Fruit fly (Drosophila melanogaster) Kc167 (cell line): ENCODE results near the gene CG6420.

ENCODE experiments used
- Myc ChIP-seq: fragments of >200 bp; optimal IDR thresholded peaks from 2 replicates; lab custom pipeline; 2017; ENCODE audit warnings: missing external identifiers
- Sin3A ChIP-seq: fragments of >200 bp; optimal IDR thresholded peaks from 2 replicates; lab custom pipeline; 2018; ENCODE audit warnings: missing external identifiers
- h ChIP-seq: fragments of >200 bp; optimal IDR thresholded peaks from 3 replicates; lab custom pipeline; 2018; ENCODE audit warnings: missing external identifiers
- insv ChIP-seq: fragments of >200 bp; optimal IDR thresholded peaks from 3 replicates; lab custom pipeline; 2018; ENCODE audit warnings: missing external identifiers
- psq ChIP-seq: fragments of >200 bp; optimal IDR thresholded peaks from 2 replicates; lab custom pipeline; 2017; ENCODE audit warnings: missing external identifiers
- ttk ChIP-seq: sonication (Bioruptor generic); optimal IDR thresholded peaks from 2 replicates; lab custom pipeline; 2017; ENCODE audit warnings: missing external identifiers

CG6420 gene

DNA sequence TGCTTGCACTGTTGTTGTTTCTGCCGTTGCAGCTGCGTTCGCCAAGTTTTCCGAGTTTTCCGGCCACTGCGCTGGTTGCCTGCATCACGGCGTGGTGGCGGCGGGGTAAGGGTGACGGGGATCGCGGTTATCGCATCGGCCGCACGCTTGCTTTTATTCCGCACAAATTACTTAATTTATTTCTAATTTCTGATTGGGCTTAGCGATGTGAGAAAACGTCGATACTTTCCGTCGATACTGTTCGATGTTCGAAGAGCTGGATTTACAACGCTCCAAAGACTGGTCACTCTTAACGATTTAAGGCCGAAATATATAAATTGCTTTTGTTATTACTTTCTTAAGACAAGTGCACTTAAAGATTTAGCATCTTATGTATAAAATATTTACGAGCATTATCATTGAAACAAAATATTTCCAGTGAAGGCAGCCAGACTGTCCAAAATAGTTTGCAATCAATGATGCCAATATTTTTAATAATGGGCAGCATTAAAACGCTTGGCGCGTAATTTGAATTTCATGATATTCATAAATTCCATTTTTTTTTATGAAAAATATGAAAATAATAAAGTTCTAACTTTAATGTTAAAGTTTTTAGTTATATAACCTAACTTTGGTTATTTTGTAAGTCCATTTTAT lies at the start of gene CG6420:
Gene CG6420 (minus strand): TSS at position 240 of the 636 bp plus-strand sequence.
- no peak for TF ChIP-seq psq (lab: Kevin White, UChicago)
- no peak for TF ChIP-seq Myc (lab: Kevin White, UChicago)
- no peak for TF ChIP-seq h (lab: Kevin White, UChicago)
- no peak for TF ChIP-seq insv (lab: Kevin White, UChicago)
- no peak for TF ChIP-seq Sin3A (lab: Kevin White, UChicago)
- TF ChIP-seq ttk (lab: Kevin White, UChicago): no peak

DNA sequence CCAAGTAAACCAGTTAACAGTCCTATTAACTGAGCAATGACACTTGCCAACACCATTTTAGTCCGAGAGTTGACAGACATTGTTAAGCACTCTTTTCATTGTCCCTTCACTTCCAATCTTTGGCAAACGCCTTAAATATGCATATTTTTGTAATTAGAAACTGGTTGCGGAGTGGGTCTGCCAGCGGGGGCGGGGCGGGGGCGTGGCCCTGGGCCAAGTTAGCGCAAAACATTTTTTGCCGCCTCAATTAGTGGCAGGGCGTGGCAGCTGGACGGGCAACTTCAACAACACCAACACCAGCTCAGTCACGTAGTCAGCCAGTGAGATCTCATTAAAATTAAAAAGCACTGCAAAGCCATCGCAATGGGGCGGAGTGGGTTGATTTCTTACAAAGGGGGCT lies 36.7 kb upstream of the CG6420 start:
- TF ChIP-seq Myc (lab: Kevin White, UChicago): no peak
- TF ChIP-seq Sin3A (lab: Kevin White, UChicago): no peak
- TF ChIP-seq h (lab: Kevin White, UChicago): no peak
- TF ChIP-seq ttk (lab: Kevin White, UChicago): no peak
- no peak for TF ChIP-seq insv (lab: Kevin White, UChicago)
- no peak for TF ChIP-seq psq (lab: Kevin White, UChicago)

DNA sequence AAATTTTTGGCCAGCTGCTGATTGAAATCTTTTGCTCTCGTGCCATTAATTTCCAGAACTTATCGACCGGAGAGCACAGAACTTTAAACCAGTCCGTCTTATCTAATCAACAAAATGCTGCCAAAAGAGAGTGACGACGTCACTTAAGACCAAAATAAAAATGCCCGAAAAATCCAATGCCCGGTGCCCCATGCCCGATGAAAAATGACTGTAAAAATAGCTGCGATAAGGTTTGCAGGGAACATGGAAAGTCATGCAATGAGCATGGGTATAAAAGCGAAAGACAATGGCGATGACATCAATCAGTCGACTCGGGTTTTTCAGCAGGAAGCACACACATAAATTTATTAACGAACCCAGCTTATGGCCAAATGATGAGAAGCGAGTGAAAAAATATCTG lies 12.3 kb upstream of the CG6420 start, which contains the start of gene CG14247:
Gene CG14247 (plus strand): TSS at position 301 of the 400 bp plus-strand sequence.
- TF ChIP-seq Myc (lab: Kevin White, UChicago) (no peak), Sin3A (lab: Kevin White, UChicago) (no peak), insv (lab: Kevin White, UChicago) (no peak), ttk (lab: Kevin White, UChicago) (no peak), h (lab: Kevin White, UChicago) (no peak), psq (lab: Kevin White, UChicago) (no peak)

DNA sequence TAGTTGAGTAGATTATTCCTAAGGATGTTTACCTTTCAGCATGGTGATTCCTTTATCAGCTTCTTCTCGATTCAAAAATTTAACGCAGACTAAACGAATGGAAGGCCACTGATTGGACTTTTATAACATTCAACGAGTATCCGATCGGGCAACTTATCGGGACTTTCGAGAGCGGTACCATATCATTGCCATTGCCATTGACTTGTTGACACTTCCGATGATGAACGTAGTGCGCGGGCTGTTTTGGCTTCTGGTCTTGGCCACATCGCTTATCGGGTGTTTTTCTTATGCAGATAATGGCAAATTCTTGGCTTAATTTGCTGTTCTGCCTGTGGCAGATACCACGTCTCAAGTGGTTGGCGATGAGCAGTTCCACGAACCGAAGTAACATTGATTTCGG lies 11.2 kb upstream of the CG6420 start, which contains the start of gene CG6403:
Gene CG6403 (minus strand): TSS at position 101 of the 400 bp plus-strand sequence.
- TF ChIP-seq Sin3A (lab: Kevin White, UChicago) (no peak), insv (lab: Kevin White, UChicago) (no peak), ttk (lab: Kevin White, UChicago) (no peak), Myc (lab: Kevin White, UChicago) (no peak)

DNA sequence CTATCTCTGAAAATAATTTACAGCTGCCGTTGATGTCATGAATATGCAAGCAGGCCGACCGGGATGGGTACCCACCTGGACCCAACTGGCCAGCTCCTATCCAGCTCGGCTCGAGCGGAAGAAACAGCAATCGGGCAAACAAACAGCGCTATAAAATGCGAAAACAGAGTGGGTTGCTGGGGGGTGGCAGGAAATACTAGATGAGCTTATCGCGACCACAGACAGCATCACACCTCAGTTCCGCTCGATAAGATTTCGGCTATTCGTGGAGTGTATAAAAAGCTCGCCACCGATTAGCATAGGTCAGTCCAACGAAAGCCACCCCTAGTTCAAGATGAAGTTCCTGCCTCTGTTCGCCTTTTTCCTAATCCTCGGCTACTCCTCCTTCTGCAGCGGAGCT lies 3.4 kb upstream of the CG6420 start, which contains the start of gene CG14245:
Gene CG14245 (plus strand): TSS at position 301 of the 400 bp plus-strand sequence.
- TF ChIP-seq h (lab: Kevin White, UChicago) (no peak), ttk (lab: Kevin White, UChicago) (no peak), Myc (lab: Kevin White, UChicago) (no peak), Sin3A (lab: Kevin White, UChicago) (no peak), insv (lab: Kevin White, UChicago) (no peak), psq (lab: Kevin White, UChicago) (no peak)

DNA sequence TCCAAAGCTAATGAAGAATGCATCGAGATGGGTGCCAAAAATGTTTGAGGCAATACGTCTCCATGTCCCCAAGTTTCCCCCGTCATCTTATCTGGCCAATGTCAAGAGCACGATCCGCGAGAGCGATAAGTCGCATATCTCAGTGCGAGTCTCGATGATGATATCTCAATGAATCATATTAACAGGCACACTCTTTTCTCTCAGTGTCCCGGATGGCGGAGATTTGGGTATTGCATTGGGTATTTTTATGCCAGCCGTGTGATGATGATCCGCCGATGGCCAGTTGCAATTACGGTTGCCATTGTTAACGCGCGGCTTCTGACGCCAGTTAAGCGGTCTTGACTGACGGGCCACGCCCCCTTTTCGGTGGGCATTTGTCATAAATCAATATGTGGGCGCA lies 2.0 kb upstream of the CG6420 start, which contains the start of gene CG14246:
Gene CG14246 (plus strand): TSS at position 301 of the 400 bp plus-strand sequence.
- TF ChIP-seq ttk (lab: Kevin White, UChicago) (no peak), Sin3A (lab: Kevin White, UChicago) (no peak)

DNA sequence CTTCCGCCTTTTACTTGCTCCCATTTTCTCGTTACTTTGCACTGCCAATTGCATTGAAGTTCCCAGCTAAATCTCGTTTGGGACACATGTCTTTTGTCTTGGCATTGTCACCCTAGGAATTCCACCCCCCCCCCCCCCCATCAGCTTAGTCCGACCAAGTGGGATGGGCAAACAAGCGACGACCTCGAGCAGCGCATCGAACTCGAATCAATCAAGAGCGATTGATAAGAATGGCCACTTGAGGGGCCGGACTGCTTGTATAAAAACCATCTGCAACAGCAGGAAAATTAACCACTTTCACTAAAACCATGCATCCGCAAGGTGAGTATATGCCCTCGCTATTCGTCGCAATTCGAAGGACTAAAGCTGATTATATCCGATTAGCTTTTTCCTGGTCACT lies 817 bp upstream of the CG6420 start, which contains the start of gene CG14244:
Gene CG14244 (plus strand): TSS at position 301 of the 400 bp plus-strand sequence.
- no peak for TF ChIP-seq psq (lab: Kevin White, UChicago)
- TF ChIP-seq ttk (lab: Kevin White, UChicago): no peak
- TF ChIP-seq Myc (lab: Kevin White, UChicago): no peak
- TF ChIP-seq h (lab: Kevin White, UChicago): no peak
- TF ChIP-seq Sin3A (lab: Kevin White, UChicago): no peak
- TF ChIP-seq insv (lab: Kevin White, UChicago): no peak

DNA sequence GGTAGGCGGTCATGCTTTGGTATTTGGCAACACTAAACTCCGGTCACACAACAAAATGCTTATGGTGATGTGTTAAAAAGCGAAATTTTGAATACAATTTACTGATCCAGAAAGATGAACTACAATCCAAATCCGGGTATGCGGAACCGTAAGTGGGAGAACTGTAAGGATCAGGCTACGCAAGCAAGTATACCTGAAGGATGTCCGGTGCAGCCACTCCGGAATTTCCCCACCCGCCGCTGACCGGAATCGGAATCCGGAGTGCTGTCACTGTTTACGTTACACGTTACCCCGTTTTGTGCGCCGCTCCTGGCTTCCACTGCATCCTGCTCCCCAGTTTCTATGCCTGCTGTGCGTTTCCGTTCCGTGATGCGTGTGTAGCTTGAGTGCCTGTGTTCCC lies 7.2 kb downstream of the CG6420 start, which contains the start of gene Yif1:
Gene Yif1 (plus strand): TSS at position 8 of the 400 bp plus-strand sequence.
- no peak for TF ChIP-seq ttk (lab: Kevin White, UChicago)

DNA sequence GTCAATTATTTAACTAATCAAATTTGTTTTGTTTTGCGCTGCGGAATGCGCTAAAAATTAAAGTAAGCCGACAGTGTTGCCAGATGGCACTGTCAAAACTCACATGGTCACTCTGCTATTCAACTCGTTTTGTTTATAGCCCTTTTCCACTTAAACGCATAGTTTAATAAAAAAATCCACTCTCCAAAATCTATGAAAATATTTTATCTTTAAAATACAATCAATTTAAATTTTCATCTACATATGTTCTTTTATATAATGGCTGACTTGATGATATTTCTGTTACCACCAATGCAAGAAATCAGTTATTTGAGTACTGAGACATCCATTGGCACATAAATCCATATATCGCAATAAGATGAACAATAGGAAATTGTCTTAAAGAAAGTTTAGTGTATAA lies 7.7 kb downstream of the CG6420 start, which contains the start of gene CG6425:
Gene CG6425 (minus strand): TSS at position 95 of the 400 bp plus-strand sequence.
- TF ChIP-seq h (lab: Kevin White, UChicago) (no peak), psq (lab: Kevin White, UChicago) (no peak), insv (lab: Kevin White, UChicago) (no peak), Sin3A (lab: Kevin White, UChicago) (no peak), Myc (lab: Kevin White, UChicago) (no peak), ttk (lab: Kevin White, UChicago) (no peak)

DNA sequence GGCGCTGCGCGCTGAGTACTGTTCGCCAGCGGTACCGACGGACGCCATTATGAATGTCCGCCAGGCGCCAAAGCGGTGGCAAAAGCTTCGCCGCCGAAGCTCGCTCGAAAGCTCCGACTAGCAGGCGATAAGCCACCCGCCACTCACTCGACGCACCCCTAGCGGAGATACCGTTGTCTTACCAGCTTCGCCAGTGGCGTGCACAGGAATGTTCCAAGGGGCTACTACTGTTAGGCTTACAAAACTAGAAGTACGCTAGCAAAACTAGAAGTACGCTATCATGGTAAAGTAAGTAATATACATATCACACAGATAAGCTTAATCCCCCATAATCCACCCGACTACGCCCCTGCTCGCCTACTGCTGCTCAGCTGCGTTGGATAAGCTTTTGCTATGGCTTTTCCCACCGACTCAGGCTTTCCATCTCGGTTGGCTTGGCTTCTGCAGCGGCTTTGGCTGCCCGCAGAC lies 10.9 kb downstream of the CG6420 start, which contains the start of gene amon:
Gene amon (minus strand): TSS at position 51 of the 468 bp plus-strand sequence.
- TF ChIP-seq Myc (lab: Kevin White, UChicago) (no peak), insv (lab: Kevin White, UChicago) (no peak), psq (lab: Kevin White, UChicago) (no peak), h (lab: Kevin White, UChicago) (no peak), ttk (lab: Kevin White, UChicago) (no peak), Sin3A (lab: Kevin White, UChicago) (no peak)

DNA sequence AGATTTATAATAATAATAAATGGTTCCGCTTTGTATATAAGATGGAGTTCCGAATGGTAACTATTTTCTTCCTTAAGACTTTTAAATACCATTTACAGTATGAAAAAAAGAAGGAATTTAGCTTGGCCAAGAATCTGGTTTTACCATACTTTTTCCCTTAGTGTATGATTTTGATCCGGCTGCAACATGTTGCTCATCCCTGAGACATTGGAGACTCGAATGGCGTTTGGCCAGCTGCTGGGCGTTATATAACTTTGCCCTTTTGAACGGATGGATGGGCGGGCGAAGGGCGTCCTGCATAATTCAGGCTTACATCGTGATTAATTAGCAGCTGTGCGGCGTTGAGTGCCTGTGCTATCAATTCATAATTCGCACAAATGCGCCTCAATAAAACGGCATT lies 20.7 kb downstream of the CG6420 start:
- TF ChIP-seq psq (lab: Kevin White, UChicago) (no peak), Sin3A (lab: Kevin White, UChicago) (no peak), insv (lab: Kevin White, UChicago) (no peak), h (lab: Kevin White, UChicago) (no peak)

DNA sequence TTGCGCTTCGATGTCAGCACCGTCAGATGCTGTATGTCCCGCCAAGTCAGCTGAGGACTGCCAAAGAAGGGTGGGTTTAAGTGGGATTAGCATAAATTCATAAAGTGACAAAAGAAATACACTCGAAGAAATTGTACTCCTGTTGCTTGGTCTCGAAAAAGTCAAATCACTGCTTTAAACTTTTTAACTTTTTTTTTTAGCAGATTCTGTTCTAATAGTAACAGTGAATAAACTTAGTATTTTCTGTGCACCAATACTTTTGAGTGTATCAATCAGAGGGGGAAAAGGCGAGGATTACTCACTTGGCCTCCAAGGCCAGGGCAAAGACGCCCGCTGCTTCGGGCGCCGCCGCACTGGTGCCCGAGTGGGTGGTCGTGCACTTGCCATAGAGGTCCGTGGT lies 24.9 kb downstream of the CG6420 start:
- no peak for TF ChIP-seq ttk (lab: Kevin White, UChicago)
- TF ChIP-seq h (lab: Kevin White, UChicago): no peak
- TF ChIP-seq Myc (lab: Kevin White, UChicago): no peak
- no peak for TF ChIP-seq psq (lab: Kevin White, UChicago)
- no peak for TF ChIP-seq Sin3A (lab: Kevin White, UChicago)
- TF ChIP-seq insv (lab: Kevin White, UChicago): no peak
